Worm (Caenorhabditis elegans) whole organism, L4/young adult: ENCODE data around the gene W06H8.6.

Source experiments
- W03F9.2 ChIP-seq: fragments of 150-350 bp; optimal IDR thresholded peaks from 2 replicates; lab custom pipeline; 2014; ENCODE audit warnings: missing biosample characterization, missing genetic modification characterization
- dao-5 ChIP-seq: sonication (generic microtip); optimal IDR thresholded peaks from 2 replicates; lab custom pipeline; 2016; ENCODE audit warnings: missing genotype, missing genetic modification characterization, moderate library complexity, missing compliant biosample characterization
- him-1 ChIP-seq: sonication (generic microtip); optimal IDR thresholded peaks from 2 replicates; lab custom pipeline; 2016; ENCODE audit warnings: missing genotype, missing genetic modification reagents, missing genetic modification characterization, missing compliant biosample characterization

W06H8.6 gene

ce11 chrV:6217834-6218233, 9.0 kb downstream of the W06H8.6 start, which contains the start of gene str-206:
TSS of gene str-206 (plus strand) at chrV:6218134.
- TF ChIP-seq him-1 (tag; lab: Kevin White, UChicago) (no peak), W03F9.2 (tag; lab: Kevin White, UChicago) (no peak), dao-5 (tag; lab: Kevin White, UChicago) (no peak)

- TF ChIP-seq W03F9.2 (tag; lab: Kevin White, UChicago) = no peak
- TF ChIP-seq dao-5 (tag; lab: Kevin White, UChicago) = no peak
- TF ChIP-seq him-1 (tag; lab: Kevin White, UChicago) = no peak
These were observed 9.7 kb downstream of the W06H8.6 start for ce11 chrV:6217142-6217541.

ce11 chrV:6214465-6214864, 12.3 kb downstream of the W06H8.6 start:
- TF ChIP-seq dao-5 (tag; lab: Kevin White, UChicago) (no peak), W03F9.2 (tag; lab: Kevin White, UChicago) (peak; percentile 24), him-1 (tag; lab: Kevin White, UChicago) (no peak)

- TF ChIP-seq him-1 (tag; lab: Kevin White, UChicago) (no peak), dao-5 (tag; lab: Kevin White, UChicago) (no peak), W03F9.2 (tag; lab: Kevin White, UChicago) (no peak)
These were observed 13.0 kb downstream of the W06H8.6 start for ce11 chrV:6213845-6214244.

ce11 chrV:6213216-6213735, 13.5 kb downstream of the W06H8.6 start:
- TF ChIP-seq dao-5 (tag; lab: Kevin White, UChicago) = no peak
- TF ChIP-seq him-1 (tag; lab: Kevin White, UChicago) = no peak
- TF ChIP-seq W03F9.2 (tag; lab: Kevin White, UChicago) = no peak

- no peak for TF ChIP-seq W03F9.2 (tag; lab: Kevin White, UChicago)
- no peak for TF ChIP-seq him-1 (tag; lab: Kevin White, UChicago)
These were observed 14.2 kb downstream of the W06H8.6 start for ce11 chrV:6212566-6212965.

- TF ChIP-seq W03F9.2 (tag; lab: Kevin White, UChicago) (no peak), dao-5 (tag; lab: Kevin White, UChicago) (no peak), him-1 (tag; lab: Kevin White, UChicago) (no peak)
These were observed 15.3 kb downstream of the W06H8.6 start for ce11 chrV:6211509-6211908.

- TF ChIP-seq him-1 (tag; lab: Kevin White, UChicago) = no peak
These were observed 16.7 kb downstream of the W06H8.6 start for ce11 chrV:6209930-6210647.

ce11 chrV:6208585-6208984, 18.2 kb downstream of the W06H8.6 start, which contains the start of gene rme-1:
TSS of gene rme-1 (plus strand) at chrV:6208885.
- no peak for TF ChIP-seq dao-5 (tag; lab: Kevin White, UChicago)
- no peak for TF ChIP-seq W03F9.2 (tag; lab: Kevin White, UChicago)
- no peak for TF ChIP-seq him-1 (tag; lab: Kevin White, UChicago)

ce11 chrV:6206498-6206897, 20.3 kb downstream of the W06H8.6 start, which contains the start of gene W06H8.2:
TSS of gene W06H8.2 (plus strand) at chrV:6206755.
- TF ChIP-seq dao-5 (tag; lab: Kevin White, UChicago) (no peak), W03F9.2 (tag; lab: Kevin White, UChicago) (no peak), him-1 (tag; lab: Kevin White, UChicago) (no peak)

ce11 chrV:6204046-6204445, 22.8 kb downstream of the W06H8.6 start:
- no peak for TF ChIP-seq W03F9.2 (tag; lab: Kevin White, UChicago)
- no peak for TF ChIP-seq dao-5 (tag; lab: Kevin White, UChicago)
- TF ChIP-seq him-1 (tag; lab: Kevin White, UChicago) = no peak

ce11 chrV:6202573-6202972, 24.2 kb downstream of the W06H8.6 start, which contains the start of gene ttn-1:
TSS of gene ttn-1 (minus strand) at chrV:6202632.
- TF ChIP-seq dao-5 (tag; lab: Kevin White, UChicago) (no peak), him-1 (tag; lab: Kevin White, UChicago) (no peak), W03F9.2 (tag; lab: Kevin White, UChicago) (no peak)
